4 fruit fly cellular contexts compared by ENCODE assay signal in genomic region chr3R:25127231-25127689, dm6.
A peak's percentile ranks its signal among the peaks of the same experiment; 100 is the strongest.
TF ChIP-seq lines count a peak whose summit lies in the region.

TSS of gene Mocs2A (minus strand) at chr3R:25127359.
TSS of gene Mocs2B (minus strand) at chr3R:25127359.
TSS of gene Clbn (plus strand) at chr3R:25127502.

- TF ChIP-seq CTCF in whole organism, embryonic (GFP tag; optimal IDR thresholded peaks at IDR 0.05; lab: Kevin White, UChicago), result no peak

TF ChIP-seq in whole organism, adult, 20 proteins besides CTCF, POLR2A, EP300 and RAD21:
- TF ChIP-seq CG5204 (GFP tag; optimal IDR thresholded peaks at IDR 0.05; lab: Kevin White, UChicago) (peak; percentile 5), CG14711 (tag; optimal IDR thresholded peaks at IDR 0.05; lab: Kevin White, UChicago) (peak; percentile 1), CG11617 (GFP tag; optimal IDR thresholded peaks at IDR 0.05; lab: Kevin White, UChicago) (no peak), Hr96 (GFP tag; optimal IDR thresholded peaks at IDR 0.05; lab: Kevin White, UChicago) (peak; percentile 21), Mnt (GFP tag; optimal IDR thresholded peaks at IDR 0.05; lab: Kevin White, UChicago) (peak; percentile 43), Crg-1 (GFP tag; optimal IDR thresholded peaks at IDR 0.05; lab: Kevin White, UChicago) (no peak), tj (GFP tag; optimal IDR thresholded peaks at IDR 0.05; lab: Kevin White, UChicago) (no peak), CG33017 (tag; optimal IDR thresholded peaks at IDR 0.05; lab: Kevin White, UChicago) (no peak), cnc (optimal IDR thresholded peaks at IDR 0.05; lab: Kevin White, UChicago) (peak in 1 of 2 experiments; percentile 69), kay (GFP tag; lab: Kevin White, UChicago; ENCODE audit: borderline replicate concordance) (peak; percentile 37), toe (GFP tag; optimal IDR thresholded peaks at IDR 0.05; lab: Kevin White, UChicago) (peak; percentile 43), CG1620 (GFP tag; optimal IDR thresholded peaks at IDR 0.05; lab: Kevin White, UChicago) (no peak), ovo (GFP tag; optimal IDR thresholded peaks at IDR 0.05; lab: Kevin White, UChicago) (no peak)

TF ChIP-seq in whole organism, embryonic, 481 proteins besides CTCF, POLR2A, EP300 and RAD21 (continues in another document):
- TF ChIP-seq CG7839 (tag; optimal IDR thresholded peaks at IDR 0.05; lab: Kevin White, UChicago) (no peak), CkIIα-i1 (GFP tag; IDR thresholded peaks at IDR 0.05; lab: Robert Waterston, UW) (no peak), CG3847 (GFP tag; IDR thresholded peaks at IDR 0.05; lab: Robert Waterston, UW) (no peak; the same call in 1 of the 2 replicates), CG1792 (GFP tag; optimal IDR thresholded peaks at IDR 0.05; lab: Kevin White, UChicago) (no peak), unpg (GFP tag; optimal IDR thresholded peaks at IDR 0.05; lab: Kevin White, UChicago) (no peak), nmo (GFP tag; optimal IDR thresholded peaks at IDR 0.05; lab: Kevin White, UChicago) (peak; percentile 14), onecut (GFP tag; IDR thresholded peaks at IDR 0.05; lab: Robert Waterston, UW) (no peak), CG34422 (GFP tag; IDR thresholded peaks at IDR 0.05; lab: Robert Waterston, UW) (peak; percentile 55; the same call in 1 of the 3 replicates), nau (GFP tag; optimal IDR thresholded peaks at IDR 0.05; lab: Kevin White, UChicago) (no peak), zf30C (GFP tag; optimal IDR thresholded peaks at IDR 0.05; lab: Kevin White, UChicago) (no peak), CG1603 (tag; optimal IDR thresholded peaks at IDR 0.05; lab: Kevin White, UChicago) (peak; percentile 48), CG6854 (GFP tag; optimal IDR thresholded peaks at IDR 0.05; lab: Kevin White, UChicago) (no peak), CG10209 (GFP tag; optimal IDR thresholded peaks at IDR 0.05; lab: Kevin White, UChicago) (no peak), Spps (tag; optimal IDR thresholded peaks at IDR 0.05; lab: Kevin White, UChicago) (no peak), Mrtf (GFP tag; IDR thresholded peaks at IDR 0.05; lab: Robert Waterston, UW) (no peak), peb (GFP tag; IDR thresholded peaks at IDR 0.05; lab: Robert Waterston, UW) (no peak), tna (GFP tag; IDR thresholded peaks at IDR 0.05; lab: Robert Waterston, UW; ENCODE audit: partially characterized antibody) (peak; percentile 26; the same call in 1 of the 2 replicates), CG4424 (GFP tag; optimal IDR thresholded peaks at IDR 0.05; lab: Kevin White, UChicago) (no peak), CG6175 (GFP tag; IDR thresholded peaks at IDR 0.05; lab: Robert Waterston, UW) (no peak), hbn (GFP tag; IDR thresholded peaks at IDR 0.05; lab: Robert Waterston, UW; ENCODE audit: partially characterized antibody) (peak; percentile 81), hb (GFP tag; IDR thresholded peaks at IDR 0.05; lab: Robert Waterston, UW; ENCODE audit: partially characterized antibody) (peak; percentile 59; the same call in 1 of the 3 replicates), Sry-β (GFP tag; optimal IDR thresholded peaks at IDR 0.05; lab: Kevin White, UChicago) (no peak), CG10267 (tag; optimal IDR thresholded peaks at IDR 0.05; lab: Kevin White, UChicago) (peak; percentile 18), Atf-2 (GFP tag; optimal IDR thresholded peaks at IDR 0.05; lab: Kevin White, UChicago) (no peak), nerfin-1 (tag; optimal IDR thresholded peaks at IDR 0.05; lab: Kevin White, UChicago) (peak; percentile 6), Doc3 (GFP tag; IDR thresholded peaks at IDR 0.05; lab: Robert Waterston, UW; ENCODE audit: partially characterized antibody) (peak; percentile 81)

TF ChIP-seq in whole organism, prepupa, 60 proteins besides CTCF, POLR2A, EP300 and RAD21:
- TF ChIP-seq salr (GFP tag; optimal IDR thresholded peaks at IDR 0.05; lab: Kevin White, UChicago), result no peak
- TF ChIP-seq esn (GFP tag; optimal IDR thresholded peaks at IDR 0.05; lab: Kevin White, UChicago), result peak; percentile 7
- no peak for TF ChIP-seq pdm3 (GFP tag; optimal IDR thresholded peaks at IDR 0.05; lab: Kevin White, UChicago)
- TF ChIP-seq svp (GFP tag; lab: Kevin White, UChicago), result no peak
- TF ChIP-seq fkh (GFP tag; optimal IDR thresholded peaks at IDR 0.05; lab: Kevin White, UChicago), result peak; percentile 66
- no peak for TF ChIP-seq CG8632 (GFP tag; optimal IDR thresholded peaks at IDR 0.05; lab: Kevin White, UChicago)

TF ChIP-seq in whole organism, wandering third instar larva, 38 proteins besides CTCF, POLR2A, EP300 and RAD21:
- TF ChIP-seq Jra (GFP tag; optimal IDR thresholded peaks at IDR 0.05; lab: Kevin White, UChicago) (peak; percentile 14), h (GFP tag; optimal IDR thresholded peaks at IDR 0.05; lab: Kevin White, UChicago) (peak; percentile 12), GATAd (GFP tag; optimal IDR thresholded peaks at IDR 0.05; lab: Kevin White, UChicago) (no peak)
